Worm (Caenorhabditis elegans) whole organism, early embryonic: Measurements from ENCODE around the gene C05C9.2.

ENCODE experiments used
- ama-1 ChIP-seq: fragments of 150-350 bp; optimal IDR thresholded peaks from 2 replicates; lab custom pipeline; 2014
- ceh-13 ChIP-seq: fragments of 200-800 bp; sonication (Bioruptor generic); optimal IDR thresholded peaks from 2 replicates; lab custom pipeline; 2018; ENCODE audit warnings: mild to moderate bottlenecking, missing genetic modification characterization, missing compliant biosample characterization
- ceh-36 ChIP-seq: sonication (generic microtip); optimal IDR thresholded peaks from 2 replicates; lab custom pipeline; 2016; ENCODE audit warnings: missing genetic modification characterization, inconsistent platforms, missing compliant biosample characterization
- flt-1 ChIP-seq: fragments of 200-800 bp; sonication (Bioruptor generic); IDR thresholded peaks from 2 replicates; pipeline ENCODE4 v1.3.6; 2022; ENCODE audit warnings: missing genetic modification characterization, missing compliant biosample characterization
- sea-1 ChIP-seq: fragments of 200-800 bp; sonication (Bioruptor generic); conservative IDR thresholded peaks from 2 replicates; pipeline ENCODE4 v1.3.6; 2022; ENCODE audit warnings: missing genetic modification characterization, missing compliant biosample characterization
- tra-4 ChIP-seq: sonication (generic microtip); optimal IDR thresholded peaks from 2 replicates; lab custom pipeline; 2017; ENCODE audit warnings: missing genetic modification characterization, missing compliant biosample characterization

ce11 chrX:11152720-11153119, at the start of gene C05C9.2, which contains the start of gene C05C9.3:
- TF ChIP-seq ceh-13 (GFP tag; lab: Kevin White, UChicago) (no peak), ceh-36 (tag; lab: Kevin White, UChicago) (no peak), ama-1 (no peak), tra-4 (tag; lab: Kevin White, UChicago) (no peak), sea-1 (GFP tag; lab: Robert Waterston, UW) (no peak), flt-1 (GFP tag; lab: Robert Waterston, UW) (no peak)
